Worm (Caenorhabditis elegans) whole organism, L1 larva: ENCODE results near the gene pei-1.

ENCODE experiments used
- F16B12.6 ChIP-seq: fragments of 150-350 bp; optimal IDR thresholded peaks from 2 replicates; lab custom pipeline; 2014; ENCODE audit warnings: missing biosample characterization, missing genetic modification characterization
- Y116A8C.19 ChIP-seq: sonication (generic microtip); optimal IDR thresholded peaks from 2 replicates; lab custom pipeline; 2016; ENCODE audit warnings: missing compliant biosample characterization, missing genetic modification characterization, borderline replicate concordance
- ama-1 ChIP-seq: fragments of 150-350 bp; optimal IDR thresholded peaks from 2 replicates; lab custom pipeline; 2014
- blmp-1 ChIP-seq: fragments of 150-350 bp; optimal IDR thresholded peaks from 2 replicates; lab custom pipeline; 2014; ENCODE audit warnings: missing biosample characterization, missing genetic modification characterization
- ceh-8 ChIP-seq: fragments of 200-800 bp; sonication (Bioruptor generic); optimal IDR thresholded peaks from 2 replicates; lab custom pipeline; 2018; ENCODE audit warnings: mild to moderate bottlenecking, missing genetic modification characterization, moderate library complexity, missing compliant biosample characterization
- ceh-88 ChIP-seq: fragments of 200-800 bp; sonication (Bioruptor generic); IDR thresholded peaks from 2 replicates; pipeline ENCODE4 v1.3.6; 2022; ENCODE audit warnings: missing genetic modification characterization, missing compliant biosample characterization
- ces-1 ChIP-seq: fragments of 150-350 bp; optimal IDR thresholded peaks from 2 replicates; lab custom pipeline; 2014; ENCODE audit warnings: missing biosample characterization, missing genetic modification reagents, missing genetic modification characterization
- dpl-1 ChIP-seq, 3 experiments: fragments of 150-350 bp in 2 of 3; sonication (generic microtip) in 1 of 3; optimal IDR thresholded peaks; 2 replicates each; lab custom pipeline; 2014 to 2017; ENCODE audit warnings: missing biosample characterization in 3 of 3, missing genetic modification characterization in 3 of 3, missing genetic modification reagents in 3 of 3
- efl-1 ChIP-seq, 4 experiments: fragments of 150-350 bp; optimal IDR thresholded peaks in 3 of 4; peaks in 1 of 4; 1 replicate in 1 of 4; 2 replicates in 3 of 4; lab custom pipeline; 2014; ENCODE audit warnings: missing biosample characterization in 2 of 4, missing genetic modification characterization in 2 of 4, missing genetic modification reagents in 2 of 4
- efl-3 ChIP-seq: fragments of 200-800 bp; sonication (Bioruptor generic); optimal IDR thresholded peaks from 2 replicates; lab custom pipeline; 2018; ENCODE audit warnings: mild to moderate bottlenecking, missing genetic modification characterization, missing compliant biosample characterization
- egl-13 ChIP-seq: sonication (generic microtip); optimal IDR thresholded peaks from 2 replicates; lab custom pipeline; 2016; ENCODE audit warnings: missing genotype, missing genetic modification reagents, missing genetic modification characterization, missing compliant biosample characterization
- egl-27 ChIP-seq, 2 experiments: fragments of 150-350 bp in 1 of 2; sonication (generic microtip); optimal IDR thresholded peaks; 3 replicates each; lab custom pipeline; 2017 to 2018; ENCODE audit warnings: missing biosample characterization in 2 of 2, missing genetic modification characterization in 2 of 2, missing genetic modification reagents in 2 of 2
- grh-1 ChIP-seq: fragments of 200-800 bp; sonication (Bioruptor generic); IDR thresholded peaks from 2 replicates; pipeline ENCODE4 v1.3.6; 2022; ENCODE audit warnings: missing genetic modification reagents, missing genetic modification characterization, missing compliant biosample characterization
- hlh-17 ChIP-seq: fragments of 200-800 bp; sonication (Bioruptor generic); optimal IDR thresholded peaks from 2 replicates; lab custom pipeline; 2018; ENCODE audit warnings: missing genetic modification characterization, mild to moderate bottlenecking, missing compliant biosample characterization, moderate library complexity, borderline replicate concordance
- hlh-4 ChIP-seq: sonication (generic microtip); optimal IDR thresholded peaks from 2 replicates; lab custom pipeline; 2016; ENCODE audit warnings: mild to moderate bottlenecking, missing genetic modification characterization, missing compliant biosample characterization
- irx-1 ChIP-seq: sonication (generic microtip); optimal IDR thresholded peaks from 2 replicates; lab custom pipeline; 2016; ENCODE audit warnings: missing genetic modification characterization, missing compliant biosample characterization
- lin-13 ChIP-seq: fragments of 150-350 bp; optimal IDR thresholded peaks from 2 replicates; lab custom pipeline; 2014; ENCODE audit warnings: missing biosample characterization, missing genetic modification reagents, missing genetic modification characterization
- lin-14 ChIP-seq: fragments of 200-800 bp; sonication (Bioruptor generic); optimal IDR thresholded peaks from 2 replicates; lab custom pipeline; 2018; ENCODE audit warnings: mild to moderate bottlenecking, missing genetic modification characterization, moderate library complexity, missing compliant biosample characterization
- lsy-2 ChIP-seq, 2 experiments: fragments of 150-350 bp; optimal IDR thresholded peaks; 2 replicates each; lab custom pipeline; 2014; ENCODE audit warnings: missing biosample characterization in 2 of 2, missing genetic modification characterization in 2 of 2
- mdl-1 ChIP-seq, 2 experiments: fragments of 150-350 bp; optimal IDR thresholded peaks; 2 replicates each; lab custom pipeline; 2014 to 2017; ENCODE audit warnings: missing biosample characterization in 2 of 2, missing genetic modification characterization in 2 of 2, inconsistent platforms in 1 of 2
- mep-1 ChIP-seq: fragments of 150-350 bp; optimal IDR thresholded peaks from 2 replicates; lab custom pipeline; 2014; ENCODE audit warnings: missing biosample characterization, missing genetic modification characterization
- nhr-20 ChIP-seq: sonication (generic microtip); optimal IDR thresholded peaks from 2 replicates; lab custom pipeline; 2016; ENCODE audit warnings: mild to moderate bottlenecking, missing genetic modification characterization, missing compliant biosample characterization
- nhr-237 ChIP-seq: fragments of 150-350 bp; optimal IDR thresholded peaks from 2 replicates; lab custom pipeline; 2014; ENCODE audit warnings: missing biosample characterization, missing genetic modification characterization
- nhr-47 ChIP-seq: sonication (generic microtip); optimal IDR thresholded peaks from 2 replicates; lab custom pipeline; 2016; ENCODE audit warnings: mild to moderate bottlenecking, missing genetic modification characterization, moderate library complexity, missing compliant biosample characterization
- nhr-71 ChIP-seq: sonication (generic microtip); optimal IDR thresholded peaks from 2 replicates; lab custom pipeline; 2016; ENCODE audit warnings: mild to moderate bottlenecking, missing genetic modification characterization, moderate library complexity, missing compliant biosample characterization
- nhr-77 ChIP-seq: fragments of 150-350 bp; optimal IDR thresholded peaks from 2 replicates; lab custom pipeline; 2014; ENCODE audit warnings: missing biosample characterization, missing genetic modification characterization
- nhr-85 ChIP-seq: sonication (generic microtip); peaks from one replicate; lab custom pipeline; 2016; ENCODE audit warnings: missing genetic modification characterization, inconsistent platforms, missing compliant biosample characterization
- pag-3 ChIP-seq: sonication (generic microtip); optimal IDR thresholded peaks from 2 replicates; lab custom pipeline; 2017; ENCODE audit warnings: missing genetic modification characterization, mild to moderate bottlenecking, missing compliant biosample characterization, antibody characterized with exemption, borderline replicate concordance; ENCODE audit not compliant: insufficient read depth
- pqm-1 ChIP-seq: sonication (generic microtip); optimal IDR thresholded peaks from 3 replicates; lab custom pipeline; 2017; ENCODE audit warnings: missing biosample characterization, missing genetic modification characterization
- rnt-1 ChIP-seq: sonication (generic microtip); optimal IDR thresholded peaks from 2 replicates; lab custom pipeline; 2016; ENCODE audit warnings: mild to moderate bottlenecking, missing genetic modification characterization, moderate library complexity, missing compliant biosample characterization
- snpc-4 ChIP-seq: fragments of 150-350 bp; optimal IDR thresholded peaks from 2 replicates; lab custom pipeline; 2014; ENCODE audit warnings: missing biosample characterization, missing genetic modification characterization
- sox-4 ChIP-seq: sonication (generic microtip); optimal IDR thresholded peaks from 2 replicates; lab custom pipeline; 2016; ENCODE audit warnings: missing genetic modification characterization, missing compliant biosample characterization
- sptf-1 ChIP-seq: fragments of 150-350 bp; optimal IDR thresholded peaks from 2 replicates; lab custom pipeline; 2014; ENCODE audit warnings: missing biosample characterization, missing genetic modification characterization
- swsn-7 ChIP-seq: sonication (generic microtip); optimal IDR thresholded peaks from 2 replicates; lab custom pipeline; 2016; ENCODE audit warnings: missing genetic modification characterization, missing compliant biosample characterization
- tlp-1 ChIP-seq: fragments of 150-350 bp; optimal IDR thresholded peaks from 2 replicates; lab custom pipeline; 2014; ENCODE audit warnings: missing biosample characterization, missing genetic modification characterization
- unc-30 ChIP-seq: sonication (generic microtip); optimal IDR thresholded peaks from 2 replicates; lab custom pipeline; 2017; ENCODE audit warnings: missing biosample characterization, missing genetic modification characterization
- unc-62 ChIP-seq: fragments of 150-350 bp; optimal IDR thresholded peaks from 2 replicates; lab custom pipeline; 2014; ENCODE audit warnings: missing biosample characterization, missing genetic modification reagents, missing genetic modification characterization
- unc-98 ChIP-seq: fragments of 200-800 bp; sonication (Bioruptor generic); IDR thresholded peaks from 2 replicates; pipeline ENCODE4 v1.3.6; 2022; ENCODE audit warnings: missing genetic modification characterization, missing compliant biosample characterization
- xbp-1 ChIP-seq: sonication (generic microtip); optimal IDR thresholded peaks from 2 replicates; lab custom pipeline; 2016; ENCODE audit warnings: missing genetic modification characterization, missing compliant biosample characterization
- ztf-11 ChIP-seq, 2 experiments: sonication (generic microtip); optimal IDR thresholded peaks; 2 replicates each; lab custom pipeline; 2016 to 2017; ENCODE audit warnings: missing genetic modification characterization in 2 of 2, missing biosample characterization in 1 of 2, missing compliant biosample characterization in 1 of 2
- ztf-4 ChIP-seq: fragments of 150-350 bp; optimal IDR thresholded peaks from 2 replicates; lab custom pipeline; 2014; ENCODE audit warnings: missing biosample characterization, missing genetic modification characterization

The pei-1 gene

ce11 chrIV:9618015-9618414, 25.7 kb upstream of the pei-1 start (continued):
- TF ChIP-seq efl-3 (GFP tag; lab: Kevin White, UChicago): no peak
- TF ChIP-seq nhr-20 (tag; lab: Kevin White, UChicago): peak; percentile 19
- no peak for TF ChIP-seq lin-13 (GFP tag; lab: Kevin White, UChicago)
- no peak for TF ChIP-seq nhr-237
- no peak for TF ChIP-seq hlh-17 (GFP tag; lab: Kevin White, UChicago)
- TF ChIP-seq nhr-77 (tag; lab: Kevin White, UChicago): no peak
- no peak for TF ChIP-seq egl-13 (tag; lab: Kevin White, UChicago)
- no peak for TF ChIP-seq unc-98
- no peak for TF ChIP-seq efl-1 (optimal IDR thresholded peaks at IDR 0.05; lab: Kevin White, UChicago)
- TF ChIP-seq efl-1 (GFP tag; optimal IDR thresholded peaks at IDR 0.05 in 1 of 2; lab: Kevin White, UChicago): peak in 1 of 2 experiments; percentile 31
- no peak for TF ChIP-seq ztf-4 (tag; lab: Kevin White, UChicago)
- TF ChIP-seq ceh-8 (GFP tag; lab: Kevin White, UChicago): no peak
- peak; percentile 91 for TF ChIP-seq nhr-85 (tag; lab: Kevin White, UChicago)
- TF ChIP-seq xbp-1 (tag; lab: Kevin White, UChicago): no peak
- no peak for TF ChIP-seq mdl-1 (tag; optimal IDR thresholded peaks at IDR 0.05; lab: Kevin White, UChicago)
- peak in 1 of 2 experiments; percentile 55 for TF ChIP-seq lsy-2 (tag; optimal IDR thresholded peaks at IDR 0.05; lab: Kevin White, UChicago)

ce11 chrIV:9617358-9617757, 25.0 kb upstream of the pei-1 start:
- TF ChIP-seq sox-4 (tag; lab: Kevin White, UChicago): no peak
- peak; percentile 27 for TF ChIP-seq mep-1 (tag; lab: Kevin White, UChicago)
- TF ChIP-seq rnt-1 (tag; lab: Kevin White, UChicago): peak; percentile 30
- TF ChIP-seq unc-30 (tag; lab: Kevin White, UChicago): no peak
- peak; percentile 25 for TF ChIP-seq blmp-1
- TF ChIP-seq lin-14 (GFP tag; lab: Kevin White, UChicago): peak; percentile 43
- TF ChIP-seq nhr-85 (tag; lab: Kevin White, UChicago): peak; percentile 48
- TF ChIP-seq Y116A8C.19 (tag; lab: Kevin White, UChicago): no peak

- peak; percentile 69 for TF ChIP-seq lin-14 (GFP tag; lab: Kevin White, UChicago)
- no peak for TF ChIP-seq ceh-88
- TF ChIP-seq blmp-1: peak; percentile 22
- TF ChIP-seq Y116A8C.19 (tag; lab: Kevin White, UChicago): no peak
- TF ChIP-seq egl-27 (tag; optimal IDR thresholded peaks at IDR 0.05; lab: Kevin White, UChicago): peak in 1 of 2 experiments; percentile 17
- peak; percentile 76 for TF ChIP-seq efl-3 (GFP tag; lab: Kevin White, UChicago)
- peak in 1 of 2 experiments; percentile 28 for TF ChIP-seq lsy-2 (tag; optimal IDR thresholded peaks at IDR 0.05; lab: Kevin White, UChicago)
- TF ChIP-seq nhr-20 (tag; lab: Kevin White, UChicago): peak; percentile 41
- TF ChIP-seq nhr-71 (tag; lab: Kevin White, UChicago): peak; percentile 46
- peak; percentile 97 for TF ChIP-seq nhr-85 (tag; lab: Kevin White, UChicago)
- no peak for TF ChIP-seq unc-62 (GFP tag; lab: Kevin White, UChicago)
- no peak for TF ChIP-seq F16B12.6 (tag; lab: Kevin White, UChicago)
- TF ChIP-seq pqm-1 (tag; lab: Kevin White, UChicago): no peak
- TF ChIP-seq rnt-1 (tag; lab: Kevin White, UChicago): peak; percentile 70
- no peak for TF ChIP-seq snpc-4
- TF ChIP-seq nhr-47: peak; percentile 16
- TF ChIP-seq irx-1: peak; percentile 39
Observed at ce11 chrIV:9615511-9615910, 23.2 kb upstream of the pei-1 start.

ce11 chrIV:9614695-9615094, 22.4 kb upstream of the pei-1 start, which contains the start of gene elt-1:
Gene elt-1, plus strand, starts transcription at chrIV:9614995.
- TF ChIP-seq swsn-7 (tag; lab: Kevin White, UChicago): no peak
- TF ChIP-seq dpl-1 (GFP tag; optimal IDR thresholded peaks at IDR 0.05; lab: Kevin White, UChicago): no peak
- TF ChIP-seq sptf-1: no peak
- no peak for TF ChIP-seq hlh-4 (tag; lab: Kevin White, UChicago)
- no peak for TF ChIP-seq ama-1 (lab: Kevin White, UChicago)
- TF ChIP-seq nhr-77 (tag; lab: Kevin White, UChicago): no peak
- TF ChIP-seq ztf-4 (tag; lab: Kevin White, UChicago): no peak
- no peak for TF ChIP-seq ces-1 (GFP tag; lab: Kevin White, UChicago)
- TF ChIP-seq grh-1 (GFP tag; lab: Robert Waterston, UW): no peak
- no peak for TF ChIP-seq unc-62 (GFP tag; lab: Kevin White, UChicago)
- no peak for TF ChIP-seq ceh-8 (GFP tag; lab: Kevin White, UChicago)
- no peak for TF ChIP-seq mep-1 (tag; lab: Kevin White, UChicago)
- no peak for TF ChIP-seq ztf-11 (tag; optimal IDR thresholded peaks at IDR 0.05; lab: Kevin White, UChicago)
- TF ChIP-seq tlp-1 (tag; lab: Kevin White, UChicago): no peak
- TF ChIP-seq lsy-2 (tag; optimal IDR thresholded peaks at IDR 0.05; lab: Kevin White, UChicago): no peak
- no peak for TF ChIP-seq pag-3 (tag; lab: Kevin White, UChicago)
